Fruit fly (Drosophila melanogaster) whole organism, embryonic: ENCODE data around the gene trx.

Experiments
- BtbVII ChIP-seq: fragments of 200-800 bp; sonication (Bioruptor generic); optimal IDR thresholded peaks from 3 replicates; lab custom pipeline; 2017; ENCODE audit warnings: missing biosample characterization, mild to moderate bottlenecking, missing genetic modification characterization
- CG10366 ChIP-seq: fragments of 200-800 bp; sonication (Bioruptor generic); IDR thresholded peaks from 2 replicates; pipeline ENCODE4 v1.3.6; 2022; ENCODE audit warnings: missing biosample characterization, missing genetic modification characterization
- CG11247 ChIP-seq: fragments of 200-800 bp; sonication (Bioruptor generic); IDR thresholded peaks from 2 replicates; pipeline ENCODE4 v1.3.6; 2022; ENCODE audit warnings: missing biosample characterization, missing genetic modification characterization
- CG14710 ChIP-seq: fragments of 200-800 bp; sonication (Bioruptor generic); optimal IDR thresholded peaks from 3 replicates; lab custom pipeline; 2019; ENCODE audit warnings: missing biosample characterization, mild to moderate bottlenecking, missing genetic modification characterization, moderate library complexity
- CG14860 ChIP-seq: fragments of 200-800 bp; sonication (Bioruptor generic); IDR thresholded peaks from 3 replicates; pipeline ENCODE4 v1.3.6; 2022; ENCODE audit warnings: missing biosample characterization, missing genetic modification characterization; ENCODE audit not compliant: partially characterized antibody
- CG15073 ChIP-seq: fragments of 200-800 bp; sonication (Bioruptor generic); optimal IDR thresholded peaks from 2 replicates; lab custom pipeline; 2016; ENCODE audit warnings: missing biosample characterization, missing genetic modification characterization
- CG15269 ChIP-seq: fragments of 200-800 bp; sonication (Bioruptor generic); optimal IDR thresholded peaks from 2 replicates; lab custom pipeline; 2018; ENCODE audit warnings: missing biosample characterization, mild to moderate bottlenecking, missing genetic modification characterization, moderate library complexity
- CG1529 ChIP-seq: fragments of 200-800 bp; sonication (Bioruptor generic); optimal IDR thresholded peaks from 3 replicates; lab custom pipeline; 2018; ENCODE audit warnings: missing biosample characterization, missing genetic modification characterization
- CG15479 ChIP-seq: fragments of 200-800 bp; sonication (Bioruptor generic); optimal IDR thresholded peaks from 3 replicates; lab custom pipeline; 2019; ENCODE audit warnings: missing biosample characterization, mild to moderate bottlenecking, missing genetic modification characterization, moderate library complexity
- CG17568 ChIP-seq: fragments of 200-800 bp; sonication (Bioruptor generic); optimal IDR thresholded peaks from 2 replicates; lab custom pipeline; 2018; ENCODE audit warnings: missing biosample characterization, mild to moderate bottlenecking, missing genetic modification characterization, moderate library complexity
- CG17829 ChIP-seq: fragments of 200-800 bp; optimal IDR thresholded peaks from 2 replicates; lab custom pipeline; 2019; ENCODE audit warnings: missing biosample characterization, mild to moderate bottlenecking, missing genetic modification characterization, moderate library complexity
- CG1832 ChIP-seq: fragments of 200-800 bp; sonication (Bioruptor generic); optimal IDR thresholded peaks from 2 replicates; lab custom pipeline; 2017; ENCODE audit warnings: missing biosample characterization, mild to moderate bottlenecking, missing genetic modification characterization, inconsistent platforms
- CG30431 ChIP-seq: fragments of 200-800 bp; sonication (Bioruptor generic); optimal IDR thresholded peaks from 2 replicates; lab custom pipeline; 2017; ENCODE audit warnings: missing biosample characterization, missing genetic modification characterization
- CG3163 ChIP-seq: fragments of 200-800 bp; sonication (Bioruptor generic); optimal IDR thresholded peaks from 3 replicates; lab custom pipeline; 2016; ENCODE audit warnings: missing biosample characterization, missing genetic modification characterization
- CG34224 ChIP-seq: fragments of 200-800 bp; sonication (Bioruptor generic); IDR thresholded peaks from 3 replicates; pipeline ENCODE4 v1.3.6; 2022; ENCODE audit warnings: missing biosample characterization, missing genetic modification characterization; ENCODE audit not compliant: partially characterized antibody
- CG42726 ChIP-seq: fragments of 200-800 bp; sonication (Bioruptor generic); IDR thresholded peaks from 2 replicates; pipeline ENCODE4 v1.3.6; 2022; ENCODE audit warnings: missing biosample characterization, missing genetic modification characterization; ENCODE audit not compliant: partially characterized antibody
- CG6765 ChIP-seq: fragments of 200-800 bp; sonication (Bioruptor generic); optimal IDR thresholded peaks from 3 replicates; lab custom pipeline; 2017; ENCODE audit warnings: missing biosample characterization, mild to moderate bottlenecking, missing genetic modification characterization
- CG7839 ChIP-seq: fragments of 200-800 bp; sonication (Bioruptor generic); optimal IDR thresholded peaks from 3 replicates; lab custom pipeline; 2018; ENCODE audit warnings: missing biosample characterization, mild to moderate bottlenecking, missing genetic modification characterization, moderate library complexity
- CG7987 ChIP-seq: fragments of 200-800 bp; sonication (Bioruptor generic); optimal IDR thresholded peaks from 2 replicates; lab custom pipeline; 2018; ENCODE audit warnings: missing biosample characterization, mild to moderate bottlenecking, missing genetic modification characterization, moderate library complexity
- CG9609 ChIP-seq: fragments of 200-800 bp; sonication (Bioruptor generic); optimal IDR thresholded peaks from 3 replicates; lab custom pipeline; 2016; ENCODE audit warnings: missing biosample characterization, missing genetic modification characterization
- Camta ChIP-seq: fragments of 200-800 bp; sonication (Bioruptor generic); optimal IDR thresholded peaks from 2 replicates; lab custom pipeline; 2016; ENCODE audit warnings: missing biosample characterization, missing genetic modification characterization
- Doc2 ChIP-seq: fragments of 200-800 bp; sonication (Bioruptor generic); IDR thresholded peaks from 2 replicates; pipeline ENCODE4 v1.3.6; 2022; ENCODE audit warnings: missing biosample characterization, missing genetic modification characterization
- Drgx ChIP-seq: fragments of 200-800 bp; sonication (Bioruptor generic); IDR thresholded peaks from 2 replicates; pipeline ENCODE4 v1.3.6; 2022; ENCODE audit warnings: missing biosample characterization, missing genetic modification characterization
- Ets65A ChIP-seq: fragments of 200-800 bp; sonication (Bioruptor generic); peaks from one replicate; lab custom pipeline; 2016; ENCODE audit warnings: missing biosample characterization, missing genetic modification characterization
- Fer2 ChIP-seq: fragments of 200-800 bp; sonication (Bioruptor generic); optimal IDR thresholded peaks from 2 replicates; lab custom pipeline; 2018; ENCODE audit warnings: missing biosample characterization, mild to moderate bottlenecking, missing genetic modification characterization, moderate library complexity
- Fer3 ChIP-seq: fragments of 200-800 bp; sonication (Bioruptor generic); optimal IDR thresholded peaks from 2 replicates; lab custom pipeline; 2018; ENCODE audit warnings: missing biosample characterization, mild to moderate bottlenecking, missing genetic modification characterization, moderate library complexity
- Jarid2 ChIP-seq: fragments of 200-800 bp; sonication (Bioruptor generic); optimal IDR thresholded peaks from 3 replicates; lab custom pipeline; 2017; ENCODE audit warnings: mild to moderate bottlenecking, missing biosample characterization, missing genetic modification reagents, missing genetic modification characterization
- Neu2 ChIP-seq: fragments of 200-800 bp; sonication (Bioruptor generic); optimal IDR thresholded peaks from 3 replicates; lab custom pipeline; 2016; ENCODE audit warnings: missing biosample characterization, missing genetic modification characterization, borderline replicate concordance
- Nf-YC ChIP-seq: fragments of 200-800 bp; optimal IDR thresholded peaks from 3 replicates; lab custom pipeline; 2019; ENCODE audit warnings: missing biosample characterization, mild to moderate bottlenecking, missing genetic modification characterization, moderate library complexity
- Side ChIP-seq: fragments of 200-800 bp; sonication (Bioruptor generic); optimal IDR thresholded peaks from 2 replicates; lab custom pipeline; 2016; ENCODE audit warnings: missing biosample characterization, missing genetic modification characterization
- Sox102F ChIP-seq: fragments of 200-800 bp; sonication (Bioruptor generic); optimal IDR thresholded peaks from 2 replicates; lab custom pipeline; 2018; ENCODE audit warnings: missing biosample characterization, mild to moderate bottlenecking, missing genetic modification characterization, moderate library complexity
- Sry-β ChIP-seq: fragments of 200-800 bp; sonication (Bioruptor generic); optimal IDR thresholded peaks from 2 replicates; lab custom pipeline; 2018; ENCODE audit warnings: missing biosample characterization, mild to moderate bottlenecking, missing genetic modification characterization, moderate library complexity
- Xbp1 ChIP-seq: fragments of 200-800 bp; sonication (Bioruptor generic); optimal IDR thresholded peaks from 3 replicates; lab custom pipeline; 2016; ENCODE audit warnings: missing biosample characterization, mild to moderate bottlenecking, missing genetic modification characterization
- ac ChIP-seq: fragments of 200-800 bp; sonication (Bioruptor generic); optimal IDR thresholded peaks from 3 replicates; lab custom pipeline; 2017; ENCODE audit warnings: missing biosample characterization, mild to moderate bottlenecking, missing genetic modification characterization
- al ChIP-seq: fragments of 200-800 bp; sonication (Bioruptor generic); IDR thresholded peaks from 2 replicates; pipeline ENCODE4 v1.3.6; 2022; ENCODE audit warnings: missing biosample characterization, missing genetic modification characterization
- cas ChIP-seq: fragments of 200-800 bp; sonication (Bioruptor generic); IDR thresholded peaks from 2 replicates; pipeline ENCODE4 v1.3.6; 2022; ENCODE audit warnings: missing biosample characterization, missing genetic modification characterization
- eve ChIP-seq, 2 experiments: fragments of >200 bp; optimal IDR thresholded peaks; 2 replicates each; lab custom pipeline; 2017; ENCODE audit warnings: missing biosample characterization in 2 of 2, missing genetic modification characterization in 2 of 2
- fd64A ChIP-seq: fragments of 200-800 bp; sonication (Bioruptor generic); optimal IDR thresholded peaks from 3 replicates; lab custom pipeline; 2018; ENCODE audit warnings: missing biosample characterization, mild to moderate bottlenecking, missing genetic modification characterization
- gem ChIP-seq: fragments of 200-800 bp; sonication (Bioruptor generic); optimal IDR thresholded peaks from 2 replicates; lab custom pipeline; 2019; ENCODE audit warnings: missing biosample characterization, mild to moderate bottlenecking, missing genetic modification characterization, moderate library complexity
- h ChIP-seq: fragments of >200 bp; optimal IDR thresholded peaks from 2 replicates; lab custom pipeline; 2017
- hth ChIP-seq: fragments of >200 bp; optimal IDR thresholded peaks from 2 replicates; lab custom pipeline; 2017; ENCODE audit warnings: inconsistent platforms
- jumu ChIP-seq: fragments of 200-800 bp; sonication (Bioruptor generic); optimal IDR thresholded peaks from 3 replicates; lab custom pipeline; 2016; ENCODE audit warnings: missing biosample characterization, missing genetic modification characterization
- kay ChIP-seq: fragments of 200-800 bp; sonication (Bioruptor generic); optimal IDR thresholded peaks from 2 replicates; lab custom pipeline; 2016; ENCODE audit warnings: missing biosample characterization, missing genetic modification characterization
- lab ChIP-seq: fragments of 200-800 bp; sonication (Bioruptor generic); optimal IDR thresholded peaks from 3 replicates; lab custom pipeline; 2017; ENCODE audit warnings: missing biosample characterization, missing genetic modification characterization, mild to moderate bottlenecking, moderate library complexity, missing genetic modification reagents
- mirr ChIP-seq: fragments of 200-800 bp; sonication (Bioruptor generic); optimal IDR thresholded peaks from 3 replicates; lab custom pipeline; 2018; ENCODE audit warnings: missing biosample characterization, mild to moderate bottlenecking, missing genetic modification characterization
- nerfin-1 ChIP-seq: fragments of 200-800 bp; sonication (Bioruptor generic); optimal IDR thresholded peaks from 3 replicates; lab custom pipeline; 2019; ENCODE audit warnings: missing biosample characterization, mild to moderate bottlenecking, missing genetic modification characterization, moderate library complexity
- sd ChIP-seq: fragments of 200-800 bp; sonication (Bioruptor generic); optimal IDR thresholded peaks from 3 replicates; lab custom pipeline; 2018; ENCODE audit warnings: missing biosample characterization, mild to moderate bottlenecking, missing genetic modification characterization, moderate library complexity
- sqz ChIP-seq: fragments of 200-800 bp; sonication (Bioruptor generic); optimal IDR thresholded peaks from 3 replicates; lab custom pipeline; 2018; ENCODE audit warnings: missing biosample characterization, mild to moderate bottlenecking, missing genetic modification characterization
- tna ChIP-seq: fragments of 200-800 bp; sonication (Bioruptor generic); IDR thresholded peaks from 2 replicates; pipeline ENCODE4 v1.3.6; 2022; ENCODE audit warnings: missing biosample characterization, missing genetic modification characterization; ENCODE audit not compliant: partially characterized antibody
- zfh2 ChIP-seq: fragments of 200-800 bp; sonication (Bioruptor generic); optimal IDR thresholded peaks from 2 replicates; lab custom pipeline; 2016; ENCODE audit warnings: missing biosample characterization, missing genetic modification characterization

trx gene

dm6 chr3R:14277894-14278522 lies 8.7 kb downstream of the trx start (continued):
- TF ChIP-seq Fer3 (tag; lab: Kevin White, UChicago), result no peak
- peak; percentile 86 for TF ChIP-seq CG7839
- TF ChIP-seq CG14860 (GFP tag; lab: Robert Waterston, UW), result no peak
- no peak for TF ChIP-seq CG15073 (GFP tag; lab: Kevin White, UChicago)
- TF ChIP-seq Jarid2, result no peak
- TF ChIP-seq Side, result no peak
- TF ChIP-seq h, result no peak
- peak; percentile 86 for TF ChIP-seq CG14710 (tag; lab: Kevin White, UChicago)
- no peak for TF ChIP-seq fd64A (GFP tag; lab: Kevin White, UChicago)
- TF ChIP-seq Fer2 (tag; lab: Kevin White, UChicago), result no peak
- peak; percentile 58 for TF ChIP-seq CG11247 (GFP tag; lab: Robert Waterston, UW)
- peak; percentile 91 for TF ChIP-seq CG17829 (tag; lab: Kevin White, UChicago)
- TF ChIP-seq CG7987 (GFP tag; lab: Kevin White, UChicago), result no peak
- no peak for TF ChIP-seq Doc2 (GFP tag; lab: Robert Waterston, UW)
- peak; percentile 74 for TF ChIP-seq CG10366
- peak; percentile 60 for TF ChIP-seq CG30431 (GFP tag; lab: Kevin White, UChicago)
- TF ChIP-seq Camta (GFP tag; lab: Kevin White, UChicago), result peak; percentile 7
- no peak for TF ChIP-seq mirr
- peak; percentile 60 for TF ChIP-seq nerfin-1 (tag; lab: Kevin White, UChicago)
- TF ChIP-seq Neu2, result no peak
- TF ChIP-seq Sox102F (GFP tag; lab: Kevin White, UChicago), result peak; percentile 71
- peak; percentile 67 for TF ChIP-seq Xbp1 (GFP tag; lab: Kevin White, UChicago)
- peak; percentile 50 for TF ChIP-seq BtbVII (GFP tag; lab: Kevin White, UChicago)
- peak; percentile 54 for TF ChIP-seq CG1529 (GFP tag; lab: Kevin White, UChicago)
- TF ChIP-seq Nf-YC (tag; lab: Kevin White, UChicago), result no peak
- TF ChIP-seq CG15479, result peak; percentile 75
- peak; percentile 2 for TF ChIP-seq CG1832 (GFP tag; lab: Kevin White, UChicago)
- no peak for TF ChIP-seq CG3163
- TF ChIP-seq tna (GFP tag; lab: Robert Waterston, UW), result no peak
- TF ChIP-seq jumu (GFP tag; lab: Kevin White, UChicago), result no peak
- TF ChIP-seq hth (lab: Kevin White, UChicago), result no peak
- no peak for TF ChIP-seq Sry-β (GFP tag; lab: Kevin White, UChicago)
- TF ChIP-seq zfh2 (GFP tag; lab: Kevin White, UChicago), result peak; percentile 9
- 0 out of 2 replicates have a peak, but pooled peaks have one; percentile 20 for TF ChIP-seq cas (GFP tag; lab: Robert Waterston, UW)
- TF ChIP-seq gem (tag; lab: Kevin White, UChicago), result peak; percentile 89
- TF ChIP-seq CG9609 (GFP tag; lab: Kevin White, UChicago), result no peak
- no peak for TF ChIP-seq CG15269 (tag; lab: Kevin White, UChicago)
- no peak for TF ChIP-seq sd (tag; lab: Kevin White, UChicago)
- TF ChIP-seq CG34224 (GFP tag; lab: Robert Waterston, UW), result no peak
- TF ChIP-seq Drgx, result peak; percentile 97
- no peak for TF ChIP-seq sqz
- peak; percentile 54; the same call in 1 of the 2 replicates for TF ChIP-seq al (GFP tag; lab: Robert Waterston, UW)
- TF ChIP-seq CG6765 (GFP tag; lab: Kevin White, UChicago), result peak; percentile 53
- TF ChIP-seq CG42726 (GFP tag; lab: Robert Waterston, UW), result no peak
- peak; percentile 91 for TF ChIP-seq lab (GFP tag; lab: Kevin White, UChicago)
- peak; percentile 96 for TF ChIP-seq ac (GFP tag; lab: Kevin White, UChicago)
- TF ChIP-seq Ets65A, result peak; percentile 92
- TF ChIP-seq CG17568 (GFP tag; lab: Kevin White, UChicago), result no peak
- TF ChIP-seq kay (GFP tag; lab: Kevin White, UChicago), result peak; percentile 59
- peak in 1 of 2 experiments; percentile 36 for TF ChIP-seq eve (GFP tag; optimal IDR thresholded peaks at IDR 0.05; lab: Kevin White, UChicago)
